Fruit fly (Drosophila melanogaster) whole organism, embryonic: ENCODE results near the gene mRpS31.
A peak's percentile ranks its signal among the peaks of the same experiment; 100 is the strongest.

ENCODE experiments used
- B-H2 ChIP-seq: fragments of 200-800 bp; sonication (Bioruptor generic); optimal IDR thresholded peaks from 2 replicates; lab custom pipeline; 2018; ENCODE audit warnings: missing biosample characterization, mild to moderate bottlenecking, missing genetic modification characterization
- Bdp1 ChIP-seq: fragments of 200-800 bp; sonication (Bioruptor generic); optimal IDR thresholded peaks from 3 replicates; lab custom pipeline; 2016; ENCODE audit warnings: missing biosample characterization, missing genetic modification characterization
- Bgb ChIP-seq: fragments of 200-800 bp; sonication (Bioruptor generic); IDR thresholded peaks from 2 replicates; pipeline ENCODE4 v1.3.6; 2022; ENCODE audit warnings: missing biosample characterization, missing genetic modification characterization; ENCODE audit not compliant: partially characterized antibody
- CG11504 ChIP-seq: fragments of 200-800 bp; sonication (Bioruptor generic); optimal IDR thresholded peaks from 3 replicates; lab custom pipeline; 2019; ENCODE audit warnings: missing biosample characterization, mild to moderate bottlenecking, missing genetic modification characterization, moderate library complexity
- CG12391 ChIP-seq: fragments of 200-800 bp; sonication (Bioruptor generic); optimal IDR thresholded peaks from 3 replicates; lab custom pipeline; 2018; ENCODE audit warnings: missing biosample characterization, mild to moderate bottlenecking, missing genetic modification characterization, moderate library complexity
- CG12659 ChIP-seq: fragments of 200-800 bp; sonication (Bioruptor generic); optimal IDR thresholded peaks from 3 replicates; lab custom pipeline; 2017; ENCODE audit warnings: mild to moderate bottlenecking, missing biosample characterization, missing genetic modification reagents, missing genetic modification characterization
- CG12769 ChIP-seq: fragments of 200-800 bp; sonication (Bioruptor generic); optimal IDR thresholded peaks from 2 replicates; lab custom pipeline; 2019; ENCODE audit warnings: missing biosample characterization, mild to moderate bottlenecking, missing genetic modification characterization, moderate library complexity
- CG15601 ChIP-seq: fragments of 200-800 bp; sonication (Bioruptor generic); optimal IDR thresholded peaks from 3 replicates; lab custom pipeline; 2019; ENCODE audit warnings: missing biosample characterization, mild to moderate bottlenecking, missing genetic modification characterization, moderate library complexity
- CG2116 ChIP-seq: fragments of 200-800 bp; sonication (Bioruptor generic); optimal IDR thresholded peaks from 3 replicates; lab custom pipeline; 2018; ENCODE audit warnings: missing biosample characterization, mild to moderate bottlenecking, missing genetic modification characterization
- CG31388 ChIP-seq: fragments of 200-800 bp; sonication (Bioruptor generic); optimal IDR thresholded peaks from 2 replicates; lab custom pipeline; 2016; ENCODE audit warnings: missing biosample characterization, missing genetic modification characterization
- CG34224 ChIP-seq: fragments of 200-800 bp; sonication (Bioruptor generic); IDR thresholded peaks from 3 replicates; pipeline ENCODE4 v1.3.6; 2022; ENCODE audit warnings: missing biosample characterization, missing genetic modification characterization; ENCODE audit not compliant: partially characterized antibody
- CG5245 ChIP-seq: fragments of 200-800 bp; sonication (Bioruptor generic); optimal IDR thresholded peaks from 3 replicates; lab custom pipeline; 2016; ENCODE audit warnings: missing biosample characterization, missing genetic modification characterization
- CG6175 ChIP-seq: fragments of 200-800 bp; sonication (Bioruptor generic); IDR thresholded peaks from 3 replicates; pipeline ENCODE4 v1.3.6; 2022; ENCODE audit warnings: missing biosample characterization, missing genetic modification characterization
- CG9215 ChIP-seq: fragments of 200-800 bp; sonication (Bioruptor generic); IDR thresholded peaks from 2 replicates; pipeline ENCODE4 v1.3.6; 2022; ENCODE audit warnings: missing biosample characterization, missing genetic modification characterization
- CHES-1-like ChIP-seq: fragments of 200-800 bp; sonication (Bioruptor generic); optimal IDR thresholded peaks from 2 replicates; lab custom pipeline; 2016; ENCODE audit warnings: missing biosample characterization, missing genetic modification characterization
- D ChIP-seq, 2 experiments: fragments of 200-800 bp in 1 of 2; fragments of >200 bp in 1 of 2; sonication (Bioruptor generic) in 1 of 2; optimal IDR thresholded peaks; 2 replicates in 1 of 2; 3 replicates in 1 of 2; lab custom pipeline; 2017; ENCODE audit warnings: mild to moderate bottlenecking in 1 of 2, missing biosample characterization in 1 of 2, missing genetic modification characterization in 1 of 2, missing genetic modification reagents in 1 of 2
- D19A ChIP-seq: fragments of 200-800 bp; optimal IDR thresholded peaks from 3 replicates; lab custom pipeline; 2019; ENCODE audit warnings: missing biosample characterization, mild to moderate bottlenecking, missing genetic modification characterization, moderate library complexity
- Dad ChIP-seq: fragments of 200-800 bp; sonication (Bioruptor generic); optimal IDR thresholded peaks from 3 replicates; lab custom pipeline; 2016; ENCODE audit warnings: missing biosample characterization, missing genetic modification characterization
- Dbx ChIP-seq: fragments of 200-800 bp; sonication (Bioruptor generic); IDR thresholded peaks from 3 replicates; pipeline ENCODE4 v1.3.6; 2022; ENCODE audit warnings: missing biosample characterization, missing genetic modification characterization
- Deaf1 ChIP-seq: fragments of 200-800 bp; optimal IDR thresholded peaks from 3 replicates; lab custom pipeline; 2019; ENCODE audit warnings: missing biosample characterization, mild to moderate bottlenecking, missing genetic modification characterization, moderate library complexity
- E2f1 ChIP-seq: fragments of 200-800 bp; sonication (Bioruptor generic); IDR thresholded peaks from 2 replicates; pipeline ENCODE4 v1.3.6; 2022; ENCODE audit warnings: missing biosample characterization, missing genetic modification characterization
- Eip74EF ChIP-seq, 2 experiments: fragments of 200-800 bp in 1 of 2; fragments of >200 bp in 1 of 2; sonication (Bioruptor generic) in 1 of 2; optimal IDR thresholded peaks; 2 replicates each; lab custom pipeline; 2017 to 2019; ENCODE audit warnings: missing biosample characterization in 2 of 2, missing genetic modification characterization in 2 of 2, mild to moderate bottlenecking in 1 of 2, moderate library complexity in 1 of 2
- Elba2 ChIP-seq: fragments of 200-800 bp; sonication (Bioruptor generic); optimal IDR thresholded peaks from 3 replicates; lab custom pipeline; 2016; ENCODE audit warnings: missing biosample characterization, missing genetic modification characterization
- Gug ChIP-seq: fragments of 200-800 bp; sonication (Bioruptor generic); IDR thresholded peaks from 4 replicates; pipeline ENCODE4 v1.3.6; 2022; ENCODE audit warnings: missing biosample characterization, missing genetic modification characterization
- HLH4C ChIP-seq: fragments of 200-800 bp; sonication (Bioruptor generic); IDR thresholded peaks from 3 replicates; pipeline ENCODE4 v1.3.6; 2022; ENCODE audit warnings: missing biosample characterization, missing genetic modification characterization; ENCODE audit not compliant: partially characterized antibody
- Hr78 ChIP-seq, 2 experiments: fragments of 200-800 bp in 1 of 2; fragments of >200 bp in 1 of 2; sonication (Bioruptor generic) in 1 of 2; optimal IDR thresholded peaks; 2 replicates each; lab custom pipeline; 2017 to 2019; ENCODE audit warnings: missing biosample characterization in 2 of 2, missing genetic modification characterization in 2 of 2, mild to moderate bottlenecking in 1 of 2, moderate library complexity in 1 of 2
- Myb ChIP-seq: fragments of 200-800 bp; sonication (Bioruptor generic); optimal IDR thresholded peaks from 2 replicates; lab custom pipeline; 2016; ENCODE audit warnings: missing biosample characterization, missing genetic modification characterization
- NfI ChIP-seq: fragments of 200-800 bp; sonication (Bioruptor generic); optimal IDR thresholded peaks from 3 replicates; lab custom pipeline; 2018; ENCODE audit warnings: missing biosample characterization, mild to moderate bottlenecking, missing genetic modification characterization, moderate library complexity
- TFAM ChIP-seq: fragments of 200-800 bp; sonication (Bioruptor generic); optimal IDR thresholded peaks from 2 replicates; lab custom pipeline; 2017; ENCODE audit warnings: missing biosample characterization, missing genetic modification characterization, inconsistent platforms
- Taf1 ChIP-seq: fragments of 200-800 bp; sonication (Bioruptor generic); IDR thresholded peaks from 2 replicates; pipeline ENCODE4 v1.3.6; 2022; ENCODE audit warnings: missing biosample characterization, missing genetic modification characterization
- ara ChIP-seq: fragments of 200-800 bp; sonication (Bioruptor generic); IDR thresholded peaks from 2 replicates; pipeline ENCODE4 v1.3.6; 2022; ENCODE audit warnings: missing biosample characterization, missing genetic modification characterization
- ash1 ChIP-seq: fragments of 200-800 bp; sonication (Bioruptor generic); optimal IDR thresholded peaks from 2 replicates; lab custom pipeline; 2018; ENCODE audit warnings: missing biosample characterization, mild to moderate bottlenecking, missing genetic modification characterization
- az2 ChIP-seq: fragments of 200-800 bp; sonication (Bioruptor generic); optimal IDR thresholded peaks from 3 replicates; lab custom pipeline; 2016; ENCODE audit warnings: missing biosample characterization, missing genetic modification characterization
- bab2 ChIP-seq: fragments of 200-800 bp; sonication (Bioruptor generic); optimal IDR thresholded peaks from 2 replicates; lab custom pipeline; 2016; ENCODE audit warnings: missing biosample characterization, missing genetic modification characterization
- cg ChIP-seq: fragments of 200-800 bp; sonication (Bioruptor generic); optimal IDR thresholded peaks from 3 replicates; lab custom pipeline; 2019; ENCODE audit warnings: missing biosample characterization, mild to moderate bottlenecking, missing genetic modification characterization, moderate library complexity
- croc ChIP-seq: fragments of 200-800 bp; sonication (Bioruptor generic); conservative IDR thresholded peaks from 3 replicates; pipeline ENCODE4 v1.3.6; 2022; ENCODE audit warnings: missing biosample characterization, missing genetic modification characterization
- eve ChIP-seq, 2 experiments: fragments of >200 bp; optimal IDR thresholded peaks; 2 replicates each; lab custom pipeline; 2017; ENCODE audit warnings: missing biosample characterization in 2 of 2, missing genetic modification characterization in 2 of 2
- fru ChIP-seq: fragments of >200 bp; optimal IDR thresholded peaks from 2 replicates; lab custom pipeline; 2017
- ftz-f1 ChIP-seq: fragments of 200-800 bp; sonication (Bioruptor generic); optimal IDR thresholded peaks from 2 replicates; lab custom pipeline; 2016; ENCODE audit warnings: missing biosample characterization, missing genetic modification characterization
- jigr1 ChIP-seq: fragments of 200-800 bp; sonication (Bioruptor generic); IDR thresholded peaks from 3 replicates; pipeline ENCODE4 v1.3.6; 2022; ENCODE audit warnings: missing biosample characterization, missing genetic modification characterization
- lab ChIP-seq: fragments of 200-800 bp; sonication (Bioruptor generic); optimal IDR thresholded peaks from 3 replicates; lab custom pipeline; 2017; ENCODE audit warnings: missing biosample characterization, missing genetic modification characterization, mild to moderate bottlenecking, moderate library complexity, missing genetic modification reagents
- mld ChIP-seq: fragments of 200-800 bp; sonication (Bioruptor generic); IDR thresholded peaks from 3 replicates; pipeline ENCODE4 v1.3.6; 2022; ENCODE audit warnings: missing biosample characterization, missing genetic modification characterization; ENCODE audit not compliant: partially characterized antibody
- pita ChIP-seq: fragments of 200-800 bp; sonication (Bioruptor generic); optimal IDR thresholded peaks from 2 replicates; lab custom pipeline; 2017; ENCODE audit warnings: missing biosample characterization, mild to moderate bottlenecking, missing genetic modification characterization
- salm ChIP-seq: fragments of 200-800 bp; sonication (Bioruptor generic); optimal IDR thresholded peaks from 2 replicates; lab custom pipeline; 2018; ENCODE audit warnings: missing biosample characterization, mild to moderate bottlenecking, missing genetic modification characterization
- sd ChIP-seq: fragments of 200-800 bp; sonication (Bioruptor generic); optimal IDR thresholded peaks from 3 replicates; lab custom pipeline; 2018; ENCODE audit warnings: missing biosample characterization, mild to moderate bottlenecking, missing genetic modification characterization, moderate library complexity
- trem ChIP-seq: fragments of 200-800 bp; optimal IDR thresholded peaks from 3 replicates; lab custom pipeline; 2019; ENCODE audit warnings: missing biosample characterization, mild to moderate bottlenecking, missing genetic modification characterization, moderate library complexity
- ttk ChIP-seq: fragments of 200-800 bp; sonication (Bioruptor generic); IDR thresholded peaks from 2 replicates; pipeline ENCODE4 v2.1.2; 2022; ENCODE audit warnings: missing biosample characterization, missing genetic modification characterization

The mRpS31 gene

DNA sequence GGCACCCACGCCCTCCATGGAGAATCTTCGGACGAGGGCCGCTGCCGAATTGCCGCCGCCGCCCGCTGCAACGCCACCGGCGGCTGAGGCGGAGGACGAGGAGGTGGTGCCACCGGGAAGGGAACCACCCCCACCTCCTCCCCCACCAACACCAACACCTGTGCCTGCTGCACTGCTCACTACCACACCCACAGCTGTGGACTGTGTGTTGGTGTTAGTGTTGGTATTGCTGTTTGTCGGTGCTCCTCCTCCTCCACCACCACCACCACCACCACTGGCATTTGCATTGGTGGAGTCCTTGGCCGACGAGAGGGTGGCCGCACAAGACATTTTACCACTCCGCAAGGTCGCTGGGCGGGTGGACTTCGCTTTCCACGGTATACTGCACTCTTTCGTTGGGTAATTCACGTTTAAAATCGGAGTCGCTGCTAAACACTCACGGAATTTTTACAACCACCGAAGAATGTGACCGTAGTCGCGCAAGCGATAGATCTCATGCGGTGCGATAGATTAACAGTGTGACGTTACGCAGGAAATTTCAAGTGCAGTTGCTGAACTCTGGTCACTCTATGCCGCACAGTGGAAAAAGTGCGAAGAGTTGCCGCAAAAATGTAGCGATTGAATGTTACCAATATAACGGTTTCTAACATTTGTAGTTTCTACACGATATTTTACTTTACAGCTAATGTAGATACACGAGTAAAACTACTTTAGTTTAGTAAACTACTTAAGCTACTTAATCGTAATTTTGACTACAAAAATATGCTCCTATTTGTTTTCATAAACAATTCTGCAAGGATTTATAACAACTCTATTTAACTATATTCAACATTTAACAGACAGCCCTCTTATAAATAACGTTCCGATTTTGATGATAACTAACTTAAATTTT is 6.6 kb downstream of the mRpS31 start, which contains the start of gene mib1 (continued):
- TF ChIP-seq NfI (GFP tag; lab: Kevin White, UChicago) (peak; percentile 53), CG9215 (GFP tag; lab: Robert Waterston, UW) (no peak), mld (GFP tag; lab: Robert Waterston, UW) (peak; percentile 80; the same call in 2 of the 3 replicates), TFAM (GFP tag; lab: Kevin White, UChicago) (no peak), CG34224 (GFP tag; lab: Robert Waterston, UW) (peak; percentile 92), Dbx (GFP tag; lab: Robert Waterston, UW) (0 out of 3 replicates have a peak, but pooled peaks have one; percentile 5), CG11504 (peak; percentile 55), Deaf1 (peak; percentile 13), trem (tag; lab: Kevin White, UChicago) (peak; percentile 89), CG6175 (GFP tag; lab: Robert Waterston, UW) (no peak), Gug (GFP tag; lab: Robert Waterston, UW) (peak; percentile 35; the same call in 2 of the 4 replicates), az2 (GFP tag; lab: Kevin White, UChicago) (peak; percentile 15), D (optimal IDR thresholded peaks at IDR 0.05; lab: Kevin White, UChicago) (peak; percentile 78), D (GFP tag; optimal IDR thresholded peaks at IDR 0.05; lab: Kevin White, UChicago) (no peak), Dad (peak; percentile 42), Eip74EF (GFP tag; optimal IDR thresholded peaks at IDR 0.05; lab: Kevin White, UChicago) (peak in 1 of 2 experiments; percentile 49), CG15601 (peak; percentile 66), HLH4C (GFP tag; lab: Robert Waterston, UW) (peak; percentile 84), D19A (tag; lab: Kevin White, UChicago) (no peak), CG31388 (GFP tag; lab: Kevin White, UChicago) (no peak), E2f1 (GFP tag; lab: Robert Waterston, UW) (no peak), ttk (no peak), B-H2 (GFP tag; lab: Kevin White, UChicago) (peak; percentile 58), Elba2 (GFP tag; lab: Kevin White, UChicago) (no peak), fru (lab: Kevin White, UChicago) (no peak), Bgb (peak; percentile 95), Taf1 (no peak), sd (tag; lab: Kevin White, UChicago) (peak; percentile 99), croc (GFP tag; lab: Robert Waterston, UW) (no peak), cg (GFP tag; lab: Kevin White, UChicago) (peak; percentile 98), CG2116 (GFP tag; lab: Kevin White, UChicago) (peak; percentile 47), bab2 (no peak), ftz-f1 (peak; percentile 64), Hr78 (GFP tag; optimal IDR thresholded peaks at IDR 0.05; lab: Kevin White, UChicago) (no peak), Myb (GFP tag; lab: Kevin White, UChicago) (peak; percentile 91), CG5245 (GFP tag; lab: Kevin White, UChicago) (no peak), lab (GFP tag; lab: Kevin White, UChicago) (peak; percentile 59), ash1 (peak; percentile 23), CG12769 (tag; lab: Kevin White, UChicago) (peak; percentile 76), ara (peak; percentile 32; the same call in 1 of the 2 replicates), CHES-1-like (GFP tag; lab: Kevin White, UChicago) (peak; percentile 71), eve (GFP tag; optimal IDR thresholded peaks at IDR 0.05; lab: Kevin White, UChicago) (no peak), CG12659 (GFP tag; lab: Kevin White, UChicago) (peak; percentile 88), jigr1 (no peak), salm (no peak), pita (no peak), CG12391 (tag; lab: Kevin White, UChicago) (peak; percentile 65), Bdp1 (no peak)
